Worm (Caenorhabditis elegans) whole organism, young adult: ENCODE data around the gene srj-50.

Experiments used
- B0035.1 ChIP-seq: sonication (generic microtip); optimal IDR thresholded peaks from 2 replicates; lab custom pipeline; 2016; ENCODE audit warnings: missing genetic modification characterization, mild to moderate bottlenecking, missing compliant biosample characterization, missing genotype, missing genetic modification reagents
- D2030.7 ChIP-seq: fragments of 200-800 bp; sonication (Bioruptor generic); IDR thresholded peaks from 2 replicates; pipeline ENCODE4 v1.3.6; 2022; ENCODE audit warnings: missing genetic modification reagents, missing genetic modification characterization, missing compliant biosample characterization
- F57C9.4 ChIP-seq: sonication (generic microtip); optimal IDR thresholded peaks from 2 replicates; lab custom pipeline; 2017; ENCODE audit warnings: mild to moderate bottlenecking, missing genetic modification characterization, missing compliant biosample characterization
- T07F8.4 ChIP-seq: sonication (generic microtip); optimal IDR thresholded peaks from 2 replicates; lab custom pipeline; 2016; ENCODE audit warnings: mild to moderate bottlenecking, missing genetic modification characterization, moderate library complexity, missing compliant biosample characterization
- Y95B8A.8 ChIP-seq: fragments of 200-800 bp; sonication (Bioruptor generic); IDR thresholded peaks from 2 replicates; pipeline ENCODE4 v1.3.6; 2022; ENCODE audit warnings: missing genetic modification reagents, missing genetic modification characterization, missing compliant biosample characterization
- ceh-58 ChIP-seq: fragments of 200-800 bp; sonication (Bioruptor generic); IDR thresholded peaks from 2 replicates; pipeline ENCODE4 v1.3.6; 2022; ENCODE audit warnings: missing genetic modification characterization, missing compliant biosample characterization
- die-1 ChIP-seq: sonication (generic microtip); optimal IDR thresholded peaks from 2 replicates; lab custom pipeline; 2016; ENCODE audit warnings: missing genotype, mild to moderate bottlenecking, missing genetic modification characterization, missing compliant biosample characterization
- dox-1 ChIP-seq: fragments of 200-800 bp; sonication (Bioruptor generic); IDR thresholded peaks from 2 replicates; pipeline ENCODE4 v1.3.6; 2022; ENCODE audit warnings: missing genetic modification reagents, missing genetic modification characterization, missing compliant biosample characterization
- efl-1 ChIP-seq: fragments of 150-350 bp; optimal IDR thresholded peaks from 2 replicates; lab custom pipeline; 2014; ENCODE audit warnings: missing biosample characterization, missing genetic modification reagents, missing genetic modification characterization
- egrh-3 ChIP-seq: fragments of 200-800 bp; sonication (Bioruptor generic); IDR thresholded peaks from 2 replicates; pipeline ENCODE4 v1.3.6; 2022; ENCODE audit warnings: missing genetic modification reagents, missing genetic modification characterization, missing compliant biosample characterization
- him-1 ChIP-seq: sonication (generic microtip); optimal IDR thresholded peaks from 2 replicates; lab custom pipeline; 2016; ENCODE audit warnings: missing genotype, missing genetic modification reagents, missing genetic modification characterization, missing compliant biosample characterization
- hlh-12 ChIP-seq: sonication (generic microtip); optimal IDR thresholded peaks from 2 replicates; lab custom pipeline; 2016; ENCODE audit warnings: missing genetic modification characterization, missing compliant biosample characterization
- hlh-26 ChIP-seq: fragments of 200-800 bp; sonication (Bioruptor generic); conservative IDR thresholded peaks from 2 replicates; pipeline ENCODE4 v1.3.6; 2022; ENCODE audit warnings: missing genetic modification reagents, missing genetic modification characterization, missing compliant biosample characterization
- lin-40 ChIP-seq: sonication (generic microtip); optimal IDR thresholded peaks from 2 replicates; lab custom pipeline; 2016; ENCODE audit warnings: missing genetic modification characterization, mild to moderate bottlenecking, missing compliant biosample characterization, missing genotype, missing genetic modification reagents
- lsl-1 ChIP-seq: fragments of 200-800 bp; sonication (Bioruptor generic); optimal IDR thresholded peaks from 2 replicates; lab custom pipeline; 2018; ENCODE audit warnings: mild to moderate bottlenecking, missing genetic modification characterization, moderate library complexity, missing compliant biosample characterization
- nfya-2 ChIP-seq: fragments of 200-800 bp; sonication (Bioruptor generic); IDR thresholded peaks from 2 replicates; pipeline ENCODE4 v1.3.6; 2022; ENCODE audit warnings: missing genetic modification reagents, missing genetic modification characterization, missing compliant biosample characterization
- nfyb-1 ChIP-seq: fragments of 200-800 bp; sonication (Bioruptor generic); IDR thresholded peaks from 2 replicates; pipeline ENCODE4 v1.3.6; 2022; ENCODE audit warnings: missing genetic modification reagents, missing genetic modification characterization, missing compliant biosample characterization
- nhr-90 ChIP-seq: sonication (generic microtip); optimal IDR thresholded peaks from 2 replicates; lab custom pipeline; 2016; ENCODE audit warnings: missing genotype, mild to moderate bottlenecking, missing genetic modification characterization, missing compliant biosample characterization
- rcor-1 ChIP-seq: fragments of 200-800 bp; sonication (Bioruptor generic); IDR thresholded peaks from 2 replicates; pipeline ENCODE4 v1.3.6; 2022; ENCODE audit warnings: missing genetic modification reagents, missing genetic modification characterization, missing compliant biosample characterization
- rec-8 ChIP-seq, 2 experiments: sonication (generic microtip); optimal IDR thresholded peaks; 2 replicates each; lab custom pipeline; 2016; ENCODE audit warnings: mild to moderate bottlenecking in 2 of 2, missing genetic modification characterization in 2 of 2, missing genetic modification reagents in 2 of 2, missing genotype in 2 of 2, missing biosample characterization in 1 of 2, missing compliant biosample characterization in 1 of 2, moderate library complexity in 1 of 2
- sdz-38 ChIP-seq: sonication (generic microtip); optimal IDR thresholded peaks from 2 replicates; lab custom pipeline; 2016; ENCODE audit warnings: missing genotype, missing genetic modification characterization, missing compliant biosample characterization
- snpc-1.1 ChIP-seq: sonication (generic microtip); optimal IDR thresholded peaks from 2 replicates; lab custom pipeline; 2017; ENCODE audit warnings: missing genetic modification characterization, mild to moderate bottlenecking, missing compliant biosample characterization, antibody characterized with exemption, moderate library complexity, missing genotype, missing genetic modification reagents; ENCODE audit not compliant: insufficient read depth
- snpc-3.4 ChIP-seq: sonication (generic microtip); optimal IDR thresholded peaks from 2 replicates; lab custom pipeline; 2017; ENCODE audit warnings: missing genetic modification characterization, mild to moderate bottlenecking, missing compliant biosample characterization, antibody characterized with exemption, moderate library complexity, missing genotype, missing genetic modification reagents
- snpc-4 ChIP-seq, 5 experiments: fragments of 150-350 bp in 1 of 5; sonication (generic microtip) in 4 of 5; optimal IDR thresholded peaks; 2 replicates each; lab custom pipeline; 2014 to 2018; ENCODE audit warnings: missing genetic modification characterization in 5 of 5, missing biosample characterization in 3 of 5, antibody characterized with exemption in 2 of 5, mild to moderate bottlenecking in 2 of 5, missing compliant biosample characterization in 2 of 5, missing genotype in 2 of 5, moderate library complexity in 2 of 5, missing genetic modification reagents in 1 of 5
- sptf-2 ChIP-seq: fragments of 200-800 bp; sonication (Bioruptor generic); optimal IDR thresholded peaks from 2 replicates; lab custom pipeline; 2018; ENCODE audit warnings: mild to moderate bottlenecking, missing genetic modification characterization, missing compliant biosample characterization
- xnd-1 ChIP-seq: sonication (generic microtip); optimal IDR thresholded peaks from 2 replicates; lab custom pipeline; 2016; ENCODE audit warnings: missing genotype, missing genetic modification reagents, missing genetic modification characterization, missing compliant biosample characterization
- zfh-2 ChIP-seq: fragments of 200-800 bp; sonication (Bioruptor generic); conservative IDR thresholded peaks from 2 replicates; pipeline ENCODE4 v1.3.6; 2022; ENCODE audit warnings: missing genetic modification reagents, missing genetic modification characterization, missing compliant biosample characterization
- zim-3 ChIP-seq: sonication (generic microtip); optimal IDR thresholded peaks from 2 replicates; lab custom pipeline; 2017; ENCODE audit warnings: mild to moderate bottlenecking, missing genetic modification characterization, moderate library complexity, missing compliant biosample characterization
- ztf-22 ChIP-seq: fragments of 200-800 bp; sonication (Bioruptor generic); optimal IDR thresholded peaks from 2 replicates; lab custom pipeline; 2018; ENCODE audit warnings: mild to moderate bottlenecking, missing genetic modification characterization, moderate library complexity, missing compliant biosample characterization
- ztf-26 ChIP-seq: sonication (generic microtip); optimal IDR thresholded peaks from 2 replicates; lab custom pipeline; 2017; ENCODE audit warnings: missing genetic modification characterization, missing compliant biosample characterization
- ztf-28 ChIP-seq: fragments of 200-800 bp; sonication (Bioruptor generic); IDR thresholded peaks from 2 replicates; pipeline ENCODE4 v1.3.6; 2022; ENCODE audit warnings: missing genetic modification reagents, missing genetic modification characterization, missing compliant biosample characterization

The srj-50 gene

DNA sequence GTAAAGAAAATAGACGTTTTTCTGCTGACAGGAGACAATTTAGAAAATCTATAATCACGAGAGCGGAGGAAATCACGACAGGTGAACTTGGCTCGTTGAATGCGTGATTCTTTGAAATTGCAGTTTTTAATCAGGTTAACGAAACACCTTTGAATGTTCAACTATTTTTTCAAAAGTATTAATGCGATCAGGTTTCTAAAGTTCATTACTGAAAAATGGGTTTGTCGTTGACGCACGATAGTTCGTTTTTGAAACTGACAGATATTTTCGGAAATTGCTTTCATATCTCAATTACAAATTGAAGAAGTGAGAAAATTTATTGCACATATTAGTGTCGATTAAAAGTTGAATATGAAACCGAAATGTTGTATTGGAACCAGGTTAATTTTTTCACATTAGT, 16.8 kb upstream of the srj-50 start, which contains the start of gene F54E2.5:
Gene F54E2.5, minus strand, starts transcription at position 101 of the 400 bp plus-strand sequence.
- TF ChIP-seq snpc-3.4 (tag; lab: Kevin White, UChicago) (no peak), snpc-1.1 (tag; lab: Kevin White, UChicago) (no peak), lsl-1 (no peak), efl-1 (GFP tag; lab: Kevin White, UChicago) (no peak), ztf-22 (no peak), him-1 (tag; lab: Kevin White, UChicago) (no peak), ztf-26 (no peak), hlh-12 (tag; lab: Kevin White, UChicago) (no peak), dox-1 (GFP tag; lab: Robert Waterston, UW) (no peak), egrh-3 (GFP tag; lab: Robert Waterston, UW) (no peak), D2030.7 (GFP tag; lab: Robert Waterston, UW) (no peak)

- TF ChIP-seq efl-1 (GFP tag; lab: Kevin White, UChicago) (no peak), hlh-26 (GFP tag; lab: Robert Waterston, UW) (no peak), die-1 (tag; lab: Kevin White, UChicago) (no peak), B0035.1 (tag; lab: Kevin White, UChicago) (no peak), nfya-2 (GFP tag; lab: Robert Waterston, UW) (no peak), zim-3 (tag; lab: Kevin White, UChicago) (no peak), xnd-1 (tag; lab: Kevin White, UChicago) (no peak), rec-8 (tag; optimal IDR thresholded peaks at IDR 0.05; lab: Kevin White, UChicago) (no peak), rcor-1 (GFP tag; lab: Robert Waterston, UW) (no peak), dox-1 (GFP tag; lab: Robert Waterston, UW) (no peak), lin-40 (no peak), ceh-58 (GFP tag; lab: Robert Waterston, UW) (no peak), T07F8.4 (tag; lab: Kevin White, UChicago) (no peak), F57C9.4 (tag; lab: Kevin White, UChicago) (no peak), nhr-90 (tag; lab: Kevin White, UChicago) (no peak)
- TF ChIP-seq, all 124 proteins: peak for 0
These were observed 14.6 kb upstream of the srj-50 start, which contains the start of gene srt-34 for ce11 chrV:2818117-2818516. TSS of gene srt-34 (minus strand) at chrV:2818217.

ce11 chrV:2821618-2822272, 11.0 kb upstream of the srj-50 start, which contains the start of gene srh-36:
TSS of gene srh-36 (minus strand) at chrV:2821668.
- TF ChIP-seq ztf-28 (GFP tag; lab: Robert Waterston, UW) (0 out of 2 replicates have a peak, but pooled peaks have one; percentile 56), zfh-2 (GFP tag; lab: Robert Waterston, UW) (peak; percentile 81), sptf-2 (GFP tag; lab: Kevin White, UChicago) (no peak), nfyb-1 (peak; percentile 53; the same call in 1 of the 2 replicates), Y95B8A.8 (GFP tag; lab: Robert Waterston, UW) (no peak), snpc-4 (GFP tag; optimal IDR thresholded peaks at IDR 0.05; lab: Kevin White, UChicago) (no peak), snpc-4 (tag; optimal IDR thresholded peaks at IDR 0.05; lab: Kevin White, UChicago) (peak in 1 of 4 experiments; percentile 53)

DNA sequence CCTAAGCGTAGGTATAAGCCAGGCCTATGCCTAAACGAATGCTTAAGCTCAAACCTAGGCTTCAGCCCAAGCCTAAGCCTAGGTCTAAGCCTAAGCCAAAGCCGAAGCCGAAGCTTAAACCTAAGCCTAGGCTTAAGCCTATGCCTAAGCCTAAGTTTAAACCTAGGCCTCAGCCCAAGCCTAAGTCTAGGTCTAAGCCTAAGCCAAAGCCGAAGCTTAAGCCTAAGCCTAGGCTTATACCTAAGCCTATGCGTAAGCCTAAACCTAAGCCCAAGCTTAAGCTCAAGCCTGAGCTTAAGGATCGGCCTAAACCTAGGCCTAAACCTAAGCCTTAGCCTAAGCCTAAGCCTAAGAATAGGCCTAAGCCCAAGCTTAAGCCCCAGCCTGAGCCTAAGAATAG, 6.8 kb upstream of the srj-50 start:
- no peak for TF ChIP-seq sdz-38 (tag; lab: Kevin White, UChicago)
